Worm (Caenorhabditis elegans) whole organism, late embryonic: ENCODE results near the gene F26F4.6.

Source experiments
- K02D7.2 ChIP-seq: sonication (generic microtip); optimal IDR thresholded peaks from 2 replicates; lab custom pipeline; 2017; ENCODE audit warnings: mild to moderate bottlenecking, missing genetic modification characterization, missing compliant biosample characterization
- K09A11.1 ChIP-seq: sonication (generic microtip); optimal IDR thresholded peaks from 2 replicates; lab custom pipeline; 2017; ENCODE audit warnings: antibody characterized with exemption, mild to moderate bottlenecking, missing genetic modification characterization, missing compliant biosample characterization; ENCODE audit not compliant: insufficient read depth
- Y22D7AL.16 ChIP-seq: sonication (generic microtip); optimal IDR thresholded peaks from 2 replicates; lab custom pipeline; 2016; ENCODE audit warnings: missing genetic modification characterization, missing compliant biosample characterization
- ceh-14 ChIP-seq: sonication (generic microtip); optimal IDR thresholded peaks from 2 replicates; lab custom pipeline; 2016; ENCODE audit warnings: missing genotype, missing genetic modification characterization, missing compliant biosample characterization
- ceh-19 ChIP-seq: fragments of 200-800 bp; sonication (Bioruptor generic); optimal IDR thresholded peaks from 2 replicates; lab custom pipeline; 2018; ENCODE audit warnings: mild to moderate bottlenecking, missing genetic modification characterization, missing compliant biosample characterization
- ceh-2 ChIP-seq: sonication (generic microtip); optimal IDR thresholded peaks from 2 replicates; lab custom pipeline; 2016; ENCODE audit warnings: missing genotype, missing genetic modification characterization, missing compliant biosample characterization
- ceh-22 ChIP-seq: sonication (generic microtip); optimal IDR thresholded peaks from 2 replicates; lab custom pipeline; 2017; ENCODE audit warnings: missing biosample characterization, missing genetic modification characterization
- ceh-24 ChIP-seq: sonication (generic microtip); optimal IDR thresholded peaks from 2 replicates; lab custom pipeline; 2016; ENCODE audit warnings: mild to moderate bottlenecking, missing genetic modification characterization, missing compliant biosample characterization
- ceh-30 ChIP-seq: fragments of 150-350 bp; optimal IDR thresholded peaks from 2 replicates; lab custom pipeline; 2014; ENCODE audit warnings: missing biosample characterization, missing genetic modification characterization
- ceh-34 ChIP-seq: sonication (generic microtip); optimal IDR thresholded peaks from 2 replicates; lab custom pipeline; 2016; ENCODE audit warnings: mild to moderate bottlenecking, missing genetic modification characterization, missing compliant biosample characterization
- ceh-48 ChIP-seq: sonication (generic microtip); optimal IDR thresholded peaks from 2 replicates; lab custom pipeline; 2016; ENCODE audit warnings: missing genetic modification characterization, inconsistent platforms, missing compliant biosample characterization
- ceh-6 ChIP-seq: fragments of 200-800 bp; sonication (Bioruptor generic); optimal IDR thresholded peaks from 2 replicates; lab custom pipeline; 2018; ENCODE audit warnings: mild to moderate bottlenecking, missing genetic modification characterization, missing compliant biosample characterization
- ceh-9 ChIP-seq: sonication (generic microtip); optimal IDR thresholded peaks from 2 replicates; lab custom pipeline; 2016; ENCODE audit warnings: mild to moderate bottlenecking, missing genetic modification characterization, inconsistent platforms, missing compliant biosample characterization
- che-1 ChIP-seq: sonication (generic microtip); optimal IDR thresholded peaks from 2 replicates; lab custom pipeline; 2016; ENCODE audit warnings: mild to moderate bottlenecking, missing genetic modification characterization, missing compliant biosample characterization
- dve-1 ChIP-seq: sonication (generic microtip); optimal IDR thresholded peaks from 2 replicates; lab custom pipeline; 2017; ENCODE audit warnings: antibody characterized with exemption, mild to moderate bottlenecking, missing genetic modification characterization, missing compliant biosample characterization
- elt-2 ChIP-seq: sonication (generic microtip); optimal IDR thresholded peaks from 2 replicates; lab custom pipeline; 2016; ENCODE audit warnings: missing genetic modification reagents, missing genetic modification characterization, missing compliant biosample characterization
- eyg-1 ChIP-seq: sonication (generic microtip); optimal IDR thresholded peaks from 2 replicates; lab custom pipeline; 2016; ENCODE audit warnings: missing genotype, missing genetic modification characterization, missing compliant biosample characterization
- fax-1 ChIP-seq: sonication (generic microtip); optimal IDR thresholded peaks from 2 replicates; lab custom pipeline; 2016; ENCODE audit warnings: missing genotype, missing genetic modification characterization, missing compliant biosample characterization
- fkh-6 ChIP-seq: sonication (generic microtip); optimal IDR thresholded peaks from 2 replicates; lab custom pipeline; 2016; ENCODE audit warnings: missing genetic modification characterization, missing compliant biosample characterization
- hlh-13 ChIP-seq: fragments of 200-800 bp; sonication (Bioruptor generic); optimal IDR thresholded peaks from 2 replicates; lab custom pipeline; 2018; ENCODE audit warnings: mild to moderate bottlenecking, missing genetic modification characterization, missing compliant biosample characterization
- hlh-15 ChIP-seq: sonication (generic microtip); optimal IDR thresholded peaks from 2 replicates; lab custom pipeline; 2016; ENCODE audit warnings: missing genetic modification characterization, missing compliant biosample characterization
- hlh-6 ChIP-seq: sonication (generic microtip); optimal IDR thresholded peaks from 2 replicates; lab custom pipeline; 2016; ENCODE audit warnings: missing genotype, missing genetic modification characterization, missing compliant biosample characterization
- madf-2 ChIP-seq: sonication (generic microtip); optimal IDR thresholded peaks from 2 replicates; lab custom pipeline; 2017; ENCODE audit warnings: missing genetic modification characterization, missing compliant biosample characterization
- nhr-11 ChIP-seq: fragments of 150-350 bp; optimal IDR thresholded peaks from 2 replicates; lab custom pipeline; 2014; ENCODE audit warnings: missing biosample characterization, missing genetic modification characterization
- nhr-232 ChIP-seq: sonication (generic microtip); optimal IDR thresholded peaks from 2 replicates; lab custom pipeline; 2016; ENCODE audit warnings: missing genetic modification characterization, missing compliant biosample characterization
- npax-4 ChIP-seq: sonication (generic microtip); optimal IDR thresholded peaks from 2 replicates; lab custom pipeline; 2016; ENCODE audit warnings: missing genetic modification characterization, missing compliant biosample characterization
- odd-2 ChIP-seq: sonication (generic microtip); optimal IDR thresholded peaks from 2 replicates; lab custom pipeline; 2017; ENCODE audit warnings: antibody characterized with exemption, mild to moderate bottlenecking, missing genetic modification characterization, missing compliant biosample characterization
- pax-1 ChIP-seq: fragments of 150-350 bp; optimal IDR thresholded peaks from 2 replicates; lab custom pipeline; 2014; ENCODE audit warnings: missing biosample characterization, missing genetic modification characterization
- pha-2 ChIP-seq: sonication (generic microtip); optimal IDR thresholded peaks from 2 replicates; lab custom pipeline; 2017; ENCODE audit warnings: mild to moderate bottlenecking, missing genetic modification characterization, missing compliant biosample characterization
- pha-4 ChIP-seq: fragments of 150-350 bp; optimal IDR thresholded peaks from 2 replicates; lab custom pipeline; 2018; ENCODE audit warnings: missing biosample characterization, missing genetic modification reagents, missing genetic modification characterization
- pqm-1 ChIP-seq: sonication (generic microtip); optimal IDR thresholded peaks from 2 replicates; lab custom pipeline; 2016; ENCODE audit warnings: missing genetic modification characterization, missing compliant biosample characterization
- ref-2 ChIP-seq: sonication (generic microtip); optimal IDR thresholded peaks from 2 replicates; lab custom pipeline; 2016; ENCODE audit warnings: missing genetic modification characterization, missing compliant biosample characterization
- rnt-1 ChIP-seq: sonication (generic microtip); optimal IDR thresholded peaks from 2 replicates; lab custom pipeline; 2016; ENCODE audit warnings: missing genetic modification characterization, missing compliant biosample characterization
- sox-2 ChIP-seq: fragments of 200-800 bp; sonication (Bioruptor generic); IDR thresholded peaks from 2 replicates; pipeline ENCODE4 v1.3.6; 2022; ENCODE audit warnings: missing genetic modification reagents, missing genetic modification characterization, missing compliant biosample characterization
- sox-4 ChIP-seq: sonication (generic microtip); optimal IDR thresholded peaks from 2 replicates; lab custom pipeline; 2017; ENCODE audit warnings: mild to moderate bottlenecking, missing genetic modification characterization, inconsistent platforms, missing compliant biosample characterization
- syd-9 ChIP-seq: sonication (generic microtip); optimal IDR thresholded peaks from 2 replicates; lab custom pipeline; 2016; ENCODE audit warnings: mild to moderate bottlenecking, missing genetic modification characterization, moderate library complexity, missing compliant biosample characterization
- tbx-2 ChIP-seq: sonication (generic microtip); optimal IDR thresholded peaks from 2 replicates; lab custom pipeline; 2016; ENCODE audit warnings: missing genetic modification characterization, missing compliant biosample characterization
- unc-3 ChIP-seq, 2 experiments: fragments of 200-800 bp in 1 of 2; sonication (Bioruptor generic) in 1 of 2; sonication (generic microtip) in 1 of 2; conservative IDR thresholded peaks in 1 of 2; optimal IDR thresholded peaks in 1 of 2; 2 replicates each; pipeline versions ENCODE4 v1.3.6 to Lab custom; 2016 to 2022; ENCODE audit warnings: missing compliant biosample characterization in 2 of 2, missing genetic modification characterization in 2 of 2, missing genetic modification reagents in 1 of 2
- unc-55 ChIP-seq: sonication (generic microtip); optimal IDR thresholded peaks from 2 replicates; lab custom pipeline; 2017; ENCODE audit warnings: missing biosample characterization, missing genetic modification reagents, missing genetic modification characterization
- ztf-16 ChIP-seq: sonication (generic microtip); optimal IDR thresholded peaks from 2 replicates; lab custom pipeline; 2017; ENCODE audit warnings: missing genetic modification characterization, missing compliant biosample characterization

F26F4.6 gene

DNA sequence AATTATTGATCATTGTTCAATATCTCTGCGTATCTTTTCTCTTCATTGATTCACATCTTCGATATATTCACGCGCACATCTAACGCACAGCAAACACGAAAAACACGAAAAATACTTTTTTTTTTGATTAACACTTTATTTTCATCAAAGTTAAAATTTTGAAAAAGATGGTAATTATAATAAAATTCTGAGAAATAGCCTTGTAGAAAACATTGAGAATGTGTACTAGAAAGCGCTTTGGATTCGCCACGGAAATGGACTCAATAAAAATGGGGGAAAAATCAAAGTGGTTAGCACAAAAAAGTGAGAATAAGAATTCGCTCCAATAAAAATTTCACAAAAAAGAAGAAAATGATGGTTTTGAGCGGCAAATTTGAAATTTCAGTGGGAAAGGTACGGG, at the start of gene F26F4.6:
F26F4.6 (minus strand) TSS at position 101 of the 400 bp plus-strand sequence.
- TF ChIP-seq pax-1 (tag; lab: Kevin White, UChicago) (no peak), hlh-6 (tag; lab: Kevin White, UChicago) (no peak), eyg-1 (tag; lab: Kevin White, UChicago) (no peak), ceh-19 (GFP tag; lab: Kevin White, UChicago) (no peak), nhr-232 (tag; lab: Kevin White, UChicago) (no peak), K02D7.2 (tag; lab: Kevin White, UChicago) (no peak)

DNA sequence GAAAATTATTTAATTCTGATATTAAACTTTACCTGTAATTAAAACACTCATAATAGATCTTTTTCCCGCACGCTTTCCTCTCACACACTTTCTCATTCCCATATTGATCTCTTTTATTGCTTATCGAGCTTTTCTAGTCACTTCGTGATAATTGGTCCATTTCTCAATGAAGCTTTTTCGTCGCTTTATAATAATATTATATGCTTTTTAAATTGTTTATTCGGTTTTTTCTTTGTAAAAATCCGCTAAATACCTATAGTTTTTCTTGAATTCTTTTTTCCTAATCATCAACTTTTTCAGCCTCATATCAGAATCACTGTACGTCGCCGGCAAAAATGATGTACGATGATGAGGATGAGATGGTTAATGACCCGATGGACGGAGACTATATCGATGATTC, 45.8 kb upstream of the F26F4.6 start, which contains the start of gene rpb-2:
rpb-2 (plus strand) TSS at position 301 of the 400 bp plus-strand sequence.
- TF ChIP-seq hlh-13 (GFP tag; lab: Kevin White, UChicago) (no peak), pha-4 (tag; lab: Kevin White, UChicago) (no peak), K09A11.1 (tag; lab: Kevin White, UChicago) (no peak), ceh-24 (tag; lab: Kevin White, UChicago) (no peak), ceh-6 (GFP tag; lab: Kevin White, UChicago) (no peak)

DNA sequence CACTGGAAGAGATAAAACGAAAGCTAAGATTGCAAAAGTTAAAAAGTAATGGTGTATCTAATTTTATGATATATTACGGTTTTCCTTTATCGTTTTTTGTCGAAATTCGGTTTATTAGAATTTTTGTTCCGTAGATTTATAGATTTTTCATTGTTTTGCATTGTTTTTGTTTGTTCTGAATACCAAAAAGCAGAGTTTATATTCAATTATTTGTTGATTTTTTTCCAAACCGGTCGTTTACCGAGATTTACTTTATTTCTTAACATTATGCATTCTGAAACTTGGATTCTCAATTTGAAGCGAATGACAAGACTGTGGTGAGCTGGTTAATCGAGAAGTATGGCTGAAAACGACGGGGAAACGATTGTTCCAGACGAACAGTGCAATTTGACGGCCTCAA, 43.6 kb upstream of the F26F4.6 start, which contains the start of gene fsn-1:
fsn-1 (plus strand) TSS at position 301 of the 400 bp plus-strand sequence.
- no peak for TF ChIP-seq ceh-14
- TF ChIP-seq, all 69 proteins: peak for 0

- TF ChIP-seq nhr-232 (tag; lab: Kevin White, UChicago) (no peak), rnt-1 (no peak), fkh-6 (no peak), che-1 (tag; lab: Kevin White, UChicago) (no peak), ceh-9 (tag; lab: Kevin White, UChicago) (no peak)
Measured at ce11 chrIII:4934896-4935628, 41.6 kb upstream of the F26F4.6 start, which contains the start of gene mrps-18C. Gene mrps-18C (plus strand): TSS chrIII:4935578.

- TF ChIP-seq unc-55 (GFP tag; lab: Kevin White, UChicago) (no peak), rnt-1 (no peak), sox-4 (tag; lab: Kevin White, UChicago) (no peak), ceh-22 (tag; lab: Kevin White, UChicago) (no peak), ceh-34 (no peak), ceh-6 (GFP tag; lab: Kevin White, UChicago) (no peak), ceh-30 (no peak), ceh-14 (no peak), syd-9 (tag; lab: Kevin White, UChicago) (no peak), ceh-2 (no peak), elt-2 (tag; lab: Kevin White, UChicago) (no peak), nhr-11 (tag; lab: Kevin White, UChicago) (no peak), dve-1 (tag; lab: Kevin White, UChicago) (no peak), madf-2 (no peak)
- TF ChIP-seq, all 69 proteins: peak for 0
Measured at ce11 chrIII:4932203-4932699, 38.8 kb upstream of the F26F4.6 start, which contains the start of the genes C26E6.12 and eri-9. Gene C26E6.12 (minus strand): TSS chrIII:4932253. Gene eri-9 (plus strand): TSS chrIII:4932450.

- TF ChIP-seq hlh-13 (GFP tag; lab: Kevin White, UChicago) = no peak
- TF ChIP-seq ref-2 = peak; percentile 71
- TF ChIP-seq ceh-48 (tag; lab: Kevin White, UChicago) = no peak
- no peak for TF ChIP-seq pqm-1 (tag; lab: Kevin White, UChicago)
- no peak for TF ChIP-seq odd-2 (tag; lab: Kevin White, UChicago)
- no peak for TF ChIP-seq npax-4 (tag; lab: Kevin White, UChicago)
- TF ChIP-seq hlh-15 = no peak
- peak; percentile 93 for TF ChIP-seq tbx-2 (tag; lab: Kevin White, UChicago)
- TF ChIP-seq pha-2 (tag; lab: Kevin White, UChicago) = peak; percentile 9
- TF ChIP-seq ztf-16 = no peak
- no peak for TF ChIP-seq sox-2
- peak; percentile 92 for TF ChIP-seq ceh-2
- TF ChIP-seq unc-3 (GFP tag; conservative IDR thresholded peaks at IDR 0.05; lab: Robert Waterston, UW) = no peak
- TF ChIP-seq unc-3 (tag; optimal IDR thresholded peaks at IDR 0.05; lab: Kevin White, UChicago) = no peak
- TF ChIP-seq sox-4 (tag; lab: Kevin White, UChicago) = no peak
- no peak for TF ChIP-seq nhr-11 (tag; lab: Kevin White, UChicago)
- TF ChIP-seq fax-1 (tag; lab: Kevin White, UChicago) = peak; percentile 62
- TF ChIP-seq Y22D7AL.16 (tag; lab: Kevin White, UChicago) = no peak
Measured at ce11 chrIII:4930154-4930679, 36.8 kb upstream of the F26F4.6 start, which contains the start of gene set-2. Gene set-2 (minus strand): TSS chrIII:4930204.
